Worm (Caenorhabditis elegans) whole organism, L4/young adult: ENCODE results near the gene F44D12.8.
A peak's percentile ranks its signal among the peaks of the same experiment; 100 is the strongest.

ENCODE experiments used
- W03F9.2 ChIP-seq: fragments of 150-350 bp; optimal IDR thresholded peaks from 2 replicates; lab custom pipeline; 2014; ENCODE audit warnings: missing biosample characterization, missing genetic modification characterization
- dao-5 ChIP-seq: sonication (generic microtip); optimal IDR thresholded peaks from 2 replicates; lab custom pipeline; 2016; ENCODE audit warnings: missing genotype, missing genetic modification characterization, moderate library complexity, missing compliant biosample characterization
- him-1 ChIP-seq: sonication (generic microtip); optimal IDR thresholded peaks from 2 replicates; lab custom pipeline; 2016; ENCODE audit warnings: missing genotype, missing genetic modification reagents, missing genetic modification characterization, missing compliant biosample characterization

The F44D12.8 gene

DNA sequence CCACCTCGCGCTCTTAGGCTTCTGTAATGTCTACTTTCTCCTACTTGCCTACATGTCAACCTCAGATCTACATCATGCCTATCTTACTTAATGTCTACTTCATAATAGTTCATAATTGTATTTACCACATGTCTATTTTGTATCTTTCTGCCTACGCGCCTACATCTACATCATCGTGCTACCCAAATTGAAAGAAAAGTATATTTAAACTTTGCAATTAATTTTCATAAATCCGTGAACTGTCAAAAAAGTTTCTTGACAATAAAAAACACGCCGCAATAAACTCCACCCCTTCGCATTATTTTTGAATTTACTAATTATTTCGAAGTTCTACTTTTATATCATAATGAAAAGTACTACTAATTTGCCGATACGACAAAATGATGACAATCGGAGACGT is at the start of gene F44D12.8:
F44D12.8 (plus strand) TSS at position 301 of the 400 bp plus-strand sequence.
- TF ChIP-seq dao-5 (no peak), W03F9.2 (tag; lab: Kevin White, UChicago) (no peak), him-1 (tag; lab: Kevin White, UChicago) (no peak)

DNA sequence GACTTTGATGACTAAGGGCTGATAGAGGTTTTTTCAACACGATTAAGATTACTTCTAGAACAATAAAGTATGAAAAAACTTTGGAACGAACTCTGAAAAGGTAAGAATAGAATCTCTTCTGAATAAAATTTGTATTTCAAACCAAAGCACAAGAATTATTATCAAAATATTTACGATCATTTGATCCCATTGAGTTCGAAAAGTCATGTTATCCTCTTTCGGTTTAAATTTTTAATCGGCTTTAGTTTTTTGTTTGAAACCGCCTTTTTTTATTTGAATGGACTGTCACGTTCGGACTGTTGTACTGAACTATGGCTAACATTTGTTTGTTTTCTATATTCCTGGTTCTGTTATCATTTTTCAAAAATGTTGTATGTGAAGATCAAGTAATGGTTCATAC is 48.7 kb upstream of the F44D12.8 start, which contains the start of gene C47E12.9:
C47E12.9 (plus strand) TSS at position 301 of the 400 bp plus-strand sequence.
- no peak for TF ChIP-seq him-1 (tag; lab: Kevin White, UChicago)
- TF ChIP-seq dao-5: no peak
- TF ChIP-seq W03F9.2 (tag; lab: Kevin White, UChicago): no peak

DNA sequence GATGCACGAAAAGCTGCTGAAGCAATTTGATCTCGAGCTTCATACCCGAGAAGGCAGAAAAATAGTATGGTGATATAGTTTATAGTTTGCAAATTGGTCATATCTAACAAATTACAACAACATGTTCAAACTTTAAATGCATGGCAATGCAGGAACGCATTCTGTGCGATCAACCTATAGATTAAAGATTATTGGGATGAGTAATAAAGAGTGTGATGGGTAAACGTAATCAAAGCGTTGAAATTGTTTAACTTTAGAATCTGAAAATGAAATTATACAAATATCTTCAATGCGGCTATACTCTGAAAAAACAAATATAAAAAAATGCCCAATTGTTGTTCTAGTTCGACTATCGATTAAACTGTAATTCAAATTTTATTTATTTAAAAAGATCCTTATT is 46.8 kb upstream of the F44D12.8 start, which contains the start of gene C47E12.14:
C47E12.14 (minus strand) TSS at position 101 of the 400 bp plus-strand sequence.
- TF ChIP-seq dao-5: no peak
- no peak for TF ChIP-seq W03F9.2 (tag; lab: Kevin White, UChicago)
- no peak for TF ChIP-seq him-1 (tag; lab: Kevin White, UChicago)

DNA sequence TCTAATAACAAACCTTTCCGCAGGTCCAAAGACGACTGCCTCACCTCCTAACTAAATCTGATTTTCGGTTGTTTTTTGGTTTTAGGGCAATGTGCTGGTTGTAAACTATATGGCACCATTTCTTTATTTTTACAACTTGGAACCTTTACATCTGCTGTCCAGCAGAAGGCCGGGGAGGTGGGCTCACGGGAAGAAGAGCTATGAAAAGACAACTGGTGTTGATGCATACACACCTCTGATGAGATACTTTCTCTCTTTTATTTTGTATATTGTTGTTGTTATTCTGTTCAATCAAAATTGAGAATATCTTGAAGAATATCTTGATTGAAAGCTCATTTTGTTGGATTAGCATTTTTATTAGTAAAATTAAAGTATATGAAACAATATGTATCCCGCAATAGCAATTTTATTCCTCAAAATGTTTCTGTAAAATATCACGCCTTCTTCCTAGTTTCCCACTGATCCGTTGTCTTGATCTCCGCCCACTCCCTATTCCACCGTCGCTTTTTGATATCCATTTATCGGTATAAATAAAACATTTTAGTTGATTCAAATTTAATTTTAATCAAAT is 45.4 kb upstream of the F44D12.8 start, which contains the start of gene dhp-2:
dhp-2 (plus strand) TSS at position 521 of the 571 bp plus-strand sequence.
- TF ChIP-seq W03F9.2 (tag; lab: Kevin White, UChicago): no peak
- no peak for TF ChIP-seq him-1 (tag; lab: Kevin White, UChicago)
- TF ChIP-seq dao-5: no peak

DNA sequence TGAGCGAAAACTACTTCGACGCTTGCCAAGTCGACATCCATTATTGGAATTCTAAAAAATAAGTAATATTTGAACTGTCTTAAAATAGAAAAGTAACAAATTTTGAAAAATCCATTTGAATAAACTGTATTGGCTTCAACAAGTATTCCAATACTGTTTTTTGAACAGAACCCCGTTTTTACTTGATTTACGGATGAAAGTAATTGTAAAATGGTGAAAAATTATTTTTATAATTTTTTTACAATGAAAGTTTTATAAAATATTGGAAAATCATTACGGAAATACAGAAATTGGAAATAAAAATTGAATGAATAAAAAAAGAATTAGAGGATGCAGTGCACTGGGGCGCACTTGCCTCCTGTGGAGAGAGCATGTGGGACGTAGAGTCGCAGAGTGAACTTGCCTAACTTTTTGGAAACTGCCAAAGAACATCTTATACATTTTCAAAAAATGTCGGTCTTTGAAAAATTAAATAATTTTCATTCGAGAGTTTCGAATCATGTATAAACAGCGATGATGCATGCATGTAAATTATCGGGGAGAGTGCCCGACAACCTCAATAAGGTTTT is 40.8 kb upstream of the F44D12.8 start, which contains the start of gene rrp-1:
rrp-1 (minus strand) TSS at position 51 of the 569 bp plus-strand sequence.
- TF ChIP-seq W03F9.2 (tag; lab: Kevin White, UChicago) (no peak), him-1 (tag; lab: Kevin White, UChicago) (no peak), dao-5 (no peak)

DNA sequence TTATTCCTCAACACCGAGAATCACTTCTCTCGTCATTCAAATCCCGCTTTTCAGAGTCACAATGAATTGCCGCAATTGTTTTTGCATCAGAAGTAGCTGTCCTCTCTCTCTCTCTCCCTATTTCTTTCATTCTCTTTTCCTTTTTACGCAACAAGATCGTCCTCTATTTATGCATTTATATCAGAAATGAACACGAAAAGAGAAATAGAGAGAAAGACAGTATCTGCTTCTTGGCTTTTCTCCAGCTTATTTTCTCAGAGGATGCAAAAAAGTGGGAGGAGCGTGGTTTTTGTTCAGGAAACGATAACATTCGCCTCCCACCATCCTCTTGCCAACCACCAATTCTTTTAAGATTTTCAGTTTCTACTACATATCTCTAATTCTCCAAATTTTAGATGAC is 40.2 kb upstream of the F44D12.8 start, which contains the start of gene mam-2:
mam-2 (plus strand) TSS at position 301 of the 400 bp plus-strand sequence.
- TF ChIP-seq dao-5 (no peak), him-1 (tag; lab: Kevin White, UChicago) (no peak), W03F9.2 (tag; lab: Kevin White, UChicago) (no peak)

DNA sequence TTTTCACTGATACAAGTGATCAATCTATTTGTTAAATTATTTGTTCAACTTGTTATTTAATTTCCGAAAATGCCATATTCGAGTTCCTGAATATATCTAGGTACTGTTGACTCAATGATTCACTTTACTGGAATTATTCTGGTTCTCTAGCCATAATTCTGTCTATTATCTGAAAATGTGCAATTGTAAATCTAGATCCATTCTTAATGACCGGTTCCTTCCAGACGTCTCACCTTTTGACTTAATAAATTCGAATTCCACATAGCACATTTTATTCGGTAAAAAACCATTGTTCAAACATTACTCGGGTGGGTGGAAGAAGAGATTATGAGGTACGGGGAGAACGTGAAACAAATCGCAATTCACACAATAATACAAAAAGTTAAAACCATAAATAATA is 33.7 kb upstream of the F44D12.8 start:
- no peak for TF ChIP-seq W03F9.2 (tag; lab: Kevin White, UChicago)
- TF ChIP-seq him-1 (tag; lab: Kevin White, UChicago): no peak
- no peak for TF ChIP-seq dao-5

DNA sequence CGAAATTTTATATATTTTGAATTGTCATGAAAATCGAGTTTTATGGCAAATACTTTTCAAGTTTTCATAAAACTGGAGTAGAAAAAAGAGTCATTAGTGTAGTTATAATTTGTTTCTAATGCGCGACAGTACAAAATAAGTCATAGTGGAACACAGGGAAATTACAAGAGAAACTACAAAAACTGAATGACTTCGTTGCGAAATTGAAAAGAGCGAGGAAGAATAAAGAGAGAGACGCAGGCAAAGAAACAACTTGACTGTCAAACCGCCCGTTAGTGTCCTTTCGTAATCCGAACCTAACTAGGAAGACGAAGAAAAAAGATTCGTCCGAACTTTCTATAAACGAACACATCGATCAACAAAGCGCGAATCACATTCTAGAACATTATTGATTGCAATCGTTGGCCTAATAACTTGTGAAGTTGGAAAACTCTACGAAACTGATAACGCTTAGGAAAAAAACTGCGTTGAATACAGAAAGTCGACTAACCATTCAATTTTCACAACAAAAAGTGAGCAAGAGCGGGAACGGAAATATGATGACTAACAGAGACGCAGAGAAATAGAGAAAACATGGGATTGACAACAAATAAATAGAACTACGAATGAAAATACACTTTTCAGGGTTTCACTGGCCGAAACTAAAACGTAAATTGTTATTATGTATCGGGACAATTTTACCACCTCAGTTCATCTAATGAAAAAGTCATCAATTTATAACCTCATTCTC is 29.5 kb upstream of the F44D12.8 start:
- TF ChIP-seq W03F9.2 (tag; lab: Kevin White, UChicago) (peak; percentile 50), him-1 (tag; lab: Kevin White, UChicago) (no peak), dao-5 (no peak)

DNA sequence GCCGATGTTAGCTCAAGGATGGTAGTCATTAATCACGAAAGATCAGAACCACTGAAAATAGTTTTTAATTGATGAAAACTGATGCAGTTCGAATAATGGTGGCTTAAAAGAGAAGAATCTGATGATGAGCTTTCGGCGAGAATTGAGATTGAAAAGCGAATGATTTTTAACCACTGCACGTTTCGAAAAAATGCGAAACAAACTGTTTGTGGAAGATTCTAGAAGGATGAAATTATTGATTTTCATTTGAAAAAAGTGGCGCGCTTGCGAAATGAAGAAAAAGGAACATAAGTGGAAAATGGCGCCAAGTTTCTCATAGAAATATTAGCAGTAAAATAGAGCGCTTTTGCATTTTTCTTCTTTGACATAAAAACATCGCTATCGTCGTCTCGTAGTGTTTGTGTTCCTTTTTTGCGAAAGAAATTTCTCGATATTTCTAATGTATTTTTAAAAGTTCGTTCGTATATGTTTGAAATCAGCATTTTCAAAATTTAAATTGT is 28.1 kb upstream of the F44D12.8 start, which contains the start of gene uba-1:
uba-1 (minus strand) TSS at position 51 of the 500 bp plus-strand sequence.
- TF ChIP-seq W03F9.2 (tag; lab: Kevin White, UChicago) (peak; percentile 34), him-1 (tag; lab: Kevin White, UChicago) (no peak)

DNA sequence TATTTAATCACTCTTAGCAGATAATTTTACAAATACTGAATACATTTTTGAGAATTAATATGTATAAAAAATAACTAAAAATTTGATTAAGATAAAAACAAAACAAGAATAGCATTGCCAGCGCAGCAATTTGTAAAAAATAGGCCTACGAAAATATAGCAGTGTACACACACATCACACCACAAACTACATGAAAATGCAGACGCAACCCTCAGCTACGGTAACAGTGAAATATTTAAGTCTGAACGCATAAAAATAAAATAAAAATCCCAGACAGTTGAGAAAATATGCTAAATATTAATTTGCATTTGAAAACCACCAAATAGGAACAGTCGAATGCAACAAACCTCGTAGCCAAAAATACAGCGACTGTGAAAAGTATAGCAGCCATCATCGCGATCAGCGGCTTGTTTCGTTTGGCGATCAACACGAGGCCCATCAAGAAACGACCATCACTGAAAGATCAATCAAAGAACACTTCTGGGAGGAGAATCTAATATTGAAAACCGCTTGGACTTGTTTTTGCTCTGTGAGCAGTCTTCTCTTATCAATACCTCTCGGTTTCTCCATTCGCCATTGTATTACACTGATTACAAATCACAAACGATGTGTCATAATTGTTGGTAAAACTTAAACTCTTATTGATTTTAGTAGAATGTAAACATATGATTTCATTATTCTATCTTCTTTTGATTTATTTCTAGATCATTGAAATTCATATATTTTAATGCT is 24.4 kb upstream of the F44D12.8 start, which contains the start of gene pyp-1:
pyp-1 (minus strand) TSS at position 439 of the 732 bp plus-strand sequence.
- TF ChIP-seq him-1 (tag; lab: Kevin White, UChicago): no peak
- TF ChIP-seq W03F9.2 (tag; lab: Kevin White, UChicago): no peak
- TF ChIP-seq dao-5: no peak

DNA sequence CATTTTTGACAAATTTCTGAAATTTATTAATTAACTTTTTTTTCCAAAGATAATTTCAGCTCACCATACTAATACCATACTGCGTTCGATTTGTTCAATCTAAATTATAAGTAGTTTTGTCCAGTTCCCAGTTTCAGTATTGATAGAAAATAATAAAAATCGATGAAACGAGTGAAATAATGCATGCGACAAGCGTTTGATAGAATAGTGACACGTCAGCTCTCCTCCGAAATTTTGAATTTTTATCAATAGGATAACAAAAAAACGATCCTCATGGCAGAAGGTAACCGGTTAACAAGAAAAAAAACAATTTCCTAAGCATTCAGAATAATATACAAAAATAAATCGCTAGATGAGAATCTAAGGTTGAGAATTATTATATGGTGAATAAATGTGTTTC is 21.3 kb upstream of the F44D12.8 start, which contains the start of gene C47E12.3:
C47E12.3 (minus strand) TSS at position 101 of the 400 bp plus-strand sequence.
- no peak for TF ChIP-seq him-1 (tag; lab: Kevin White, UChicago)
- no peak for TF ChIP-seq W03F9.2 (tag; lab: Kevin White, UChicago)
- no peak for TF ChIP-seq dao-5

DNA sequence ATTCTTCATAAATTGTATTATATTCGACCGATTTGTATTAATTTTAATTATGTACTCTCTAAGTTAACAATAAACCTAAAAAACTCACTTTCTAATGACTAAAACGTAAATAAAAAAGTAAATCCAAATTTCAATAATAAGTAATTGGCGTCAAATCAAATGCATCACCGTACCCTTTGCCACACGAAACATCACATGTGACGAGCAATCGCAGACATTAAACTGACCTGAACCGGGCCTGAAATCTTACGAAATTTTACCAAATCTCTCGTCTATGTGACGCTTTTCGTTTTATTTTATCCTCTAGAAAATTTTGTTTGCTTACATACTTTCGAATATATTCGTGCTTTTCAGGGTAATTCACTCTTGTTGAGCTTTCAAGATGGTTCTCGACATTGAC is 19.7 kb upstream of the F44D12.8 start, which contains the start of the genes C47E12.2 and sars-1:
C47E12.2 (minus strand) TSS at position 131 of the 400 bp plus-strand sequence.
sars-1 (plus strand) TSS at position 355 of the 400 bp plus-strand sequence.
- TF ChIP-seq dao-5: no peak
- no peak for TF ChIP-seq him-1 (tag; lab: Kevin White, UChicago)
- TF ChIP-seq W03F9.2 (tag; lab: Kevin White, UChicago): no peak
